Worm (Caenorhabditis elegans) whole organism, midembryonic: Measurements from ENCODE around the gene F09C8.2.

Source experiments
- T22C8.4 ChIP-seq: fragments of 200-800 bp; sonication (Bioruptor generic); IDR thresholded peaks from 2 replicates; pipeline ENCODE4 v1.3.6; 2022; ENCODE audit warnings: missing genetic modification characterization, missing compliant biosample characterization
- cog-1 ChIP-seq: sonication (generic microtip); optimal IDR thresholded peaks from 2 replicates; lab custom pipeline; 2016; ENCODE audit warnings: missing genetic modification characterization, missing compliant biosample characterization
- flt-1 ChIP-seq: fragments of 200-800 bp; sonication (Bioruptor generic); IDR thresholded peaks from 2 replicates; pipeline ENCODE4 v1.3.6; 2022; ENCODE audit warnings: missing genetic modification characterization, missing compliant biosample characterization
- klf-2 ChIP-seq: fragments of 200-800 bp; sonication (Bioruptor generic); conservative IDR thresholded peaks from 2 replicates; pipeline ENCODE4 v1.3.6; 2022; ENCODE audit warnings: missing genetic modification reagents, missing genetic modification characterization, missing compliant biosample characterization
- med-1 ChIP-seq: sonication (generic microtip); optimal IDR thresholded peaks from 2 replicates; lab custom pipeline; 2017; ENCODE audit warnings: missing genetic modification characterization, mild to moderate bottlenecking, missing compliant biosample characterization, antibody characterized with exemption, missing genetic modification reagents; ENCODE audit not compliant: insufficient read depth
- ref-1 ChIP-seq: fragments of 200-800 bp; sonication (Bioruptor generic); conservative IDR thresholded peaks from 2 replicates; pipeline ENCODE4 v1.3.6; 2022; ENCODE audit warnings: missing genetic modification reagents, missing genetic modification characterization, missing compliant biosample characterization
- ztf-23 ChIP-seq: fragments of 200-800 bp; sonication (Bioruptor generic); IDR thresholded peaks from 2 replicates; pipeline ENCODE4 v1.3.6; 2022; ENCODE audit warnings: missing genetic modification reagents, missing genetic modification characterization, missing compliant biosample characterization
- ztf-29 ChIP-seq: fragments of 200-800 bp; sonication (Bioruptor generic); IDR thresholded peaks from 2 replicates; pipeline ENCODE4 v1.3.6; 2022; ENCODE audit warnings: missing genetic modification reagents, missing genetic modification characterization, missing compliant biosample characterization

- TF ChIP-seq flt-1 (GFP tag; lab: Robert Waterston, UW), result no peak
- TF ChIP-seq cog-1, result no peak
- no peak for TF ChIP-seq med-1 (GFP tag; lab: Kevin White, UChicago)
- no peak for TF ChIP-seq klf-2 (GFP tag; lab: Robert Waterston, UW)
- TF ChIP-seq ztf-29 (GFP tag; lab: Robert Waterston, UW), result no peak
- no peak for TF ChIP-seq ref-1 (GFP tag; lab: Robert Waterston, UW)
- no peak for TF ChIP-seq ztf-23 (GFP tag; lab: Robert Waterston, UW)
- no peak for TF ChIP-seq T22C8.4 (GFP tag; lab: Robert Waterston, UW)
These were observed 20.2 kb upstream of the F09C8.2 start for ce11 chrX:16166994-16167393.
